Fruit fly (Drosophila melanogaster) whole organism, prepupa: ENCODE measurements around the gene CG6712.

Experiments used
- Blimp-1 ChIP-seq: fragments of 200-800 bp; sonication (Bioruptor generic); optimal IDR thresholded peaks from 3 replicates; lab custom pipeline; 2017; ENCODE audit warnings: missing biosample characterization, missing genetic modification characterization, mild to moderate bottlenecking, moderate library complexity, missing genetic modification reagents
- CG10631 ChIP-seq: fragments of 200-800 bp; sonication (Bioruptor generic); optimal IDR thresholded peaks from 2 replicates; lab custom pipeline; 2016; ENCODE audit warnings: missing biosample characterization, missing genetic modification characterization
- CG11762 ChIP-seq: fragments of 200-800 bp; sonication (Bioruptor generic); optimal IDR thresholded peaks from 3 replicates; lab custom pipeline; 2016; ENCODE audit warnings: missing biosample characterization, missing genetic modification characterization; ENCODE audit not compliant: insufficient read depth
- CG1621 ChIP-seq: fragments of 200-800 bp; sonication (Bioruptor generic); optimal IDR thresholded peaks from 3 replicates; lab custom pipeline; 2018; ENCODE audit warnings: missing biosample characterization, mild to moderate bottlenecking, missing genetic modification characterization
- CG3032 ChIP-seq: fragments of 200-800 bp; optimal IDR thresholded peaks from 2 replicates; lab custom pipeline; 2019; ENCODE audit warnings: missing biosample characterization, mild to moderate bottlenecking, missing genetic modification characterization, moderate library complexity
- CG31627 ChIP-seq: fragments of 200-800 bp; sonication (Bioruptor generic); optimal IDR thresholded peaks from 3 replicates; lab custom pipeline; 2016; ENCODE audit warnings: missing biosample characterization, missing genetic modification characterization
- CG34406 ChIP-seq: fragments of 200-800 bp; sonication (Bioruptor generic); optimal IDR thresholded peaks from 3 replicates; lab custom pipeline; 2016; ENCODE audit warnings: missing biosample characterization, missing genetic modification characterization
- CG3919 ChIP-seq: fragments of 200-800 bp; sonication (Bioruptor generic); optimal IDR thresholded peaks from 3 replicates; lab custom pipeline; 2016; ENCODE audit warnings: missing biosample characterization, missing genetic modification characterization
- CG6792 ChIP-seq: fragments of 200-800 bp; sonication (Bioruptor generic); optimal IDR thresholded peaks from 3 replicates; lab custom pipeline; 2016; ENCODE audit warnings: missing biosample characterization, missing genetic modification characterization
- CG6854 ChIP-seq: fragments of 200-800 bp; sonication (Bioruptor generic); optimal IDR thresholded peaks from 2 replicates; lab custom pipeline; 2017; ENCODE audit warnings: missing biosample characterization, mild to moderate bottlenecking, missing genetic modification characterization
- CG8119 ChIP-seq: fragments of 200-800 bp; sonication (Bioruptor generic); IDR thresholded peaks from 3 replicates; pipeline ENCODE4 v1.3.6; 2022; ENCODE audit warnings: missing biosample characterization, missing genetic modification characterization
- CG8319 ChIP-seq: fragments of 200-800 bp; sonication (Bioruptor generic); optimal IDR thresholded peaks from 3 replicates; lab custom pipeline; 2016; ENCODE audit warnings: missing biosample characterization, missing genetic modification characterization
- CG8632 ChIP-seq: fragments of 200-800 bp; sonication (Bioruptor generic); optimal IDR thresholded peaks from 3 replicates; lab custom pipeline; 2016; ENCODE audit warnings: missing biosample characterization, missing genetic modification characterization
- CG9139 ChIP-seq: fragments of 200-800 bp; sonication (Bioruptor generic); optimal IDR thresholded peaks from 3 replicates; lab custom pipeline; 2017; ENCODE audit warnings: missing biosample characterization, mild to moderate bottlenecking, missing genetic modification characterization
- Eip78C ChIP-seq: fragments of 200-800 bp; sonication (Bioruptor generic); peaks from one replicate; lab custom pipeline; 2016; ENCODE audit warnings: missing biosample characterization, missing genetic modification characterization
- Eip93F ChIP-seq: fragments of 200-800 bp; sonication (Bioruptor generic); optimal IDR thresholded peaks from 2 replicates; lab custom pipeline; 2016; ENCODE audit warnings: missing biosample characterization, mild to moderate bottlenecking, missing genetic modification characterization
- Gug ChIP-seq: fragments of 200-800 bp; sonication (Bioruptor generic); IDR thresholded peaks from 2 replicates; pipeline ENCODE4 v1.3.6; 2022; ENCODE audit warnings: missing biosample characterization, missing genetic modification characterization
- Hr39 ChIP-seq: fragments of 200-800 bp; sonication (Bioruptor generic); optimal IDR thresholded peaks from 2 replicates; lab custom pipeline; 2016; ENCODE audit warnings: missing biosample characterization, missing genetic modification characterization
- Hr4 ChIP-seq: fragments of 200-800 bp; sonication (Bioruptor generic); optimal IDR thresholded peaks from 3 replicates; lab custom pipeline; 2016; ENCODE audit warnings: missing biosample characterization, missing genetic modification characterization
- Lpt ChIP-seq: fragments of 200-800 bp; sonication (Bioruptor generic); optimal IDR thresholded peaks from 3 replicates; lab custom pipeline; 2016; ENCODE audit warnings: missing biosample characterization, missing genetic modification characterization
- Met ChIP-seq: fragments of 200-800 bp; sonication (Bioruptor generic); optimal IDR thresholded peaks from 3 replicates; lab custom pipeline; 2016; ENCODE audit warnings: missing biosample characterization, missing genetic modification characterization
- Smox ChIP-seq: fragments of 200-800 bp; sonication (Bioruptor generic); optimal IDR thresholded peaks from 3 replicates; lab custom pipeline; 2016; ENCODE audit warnings: missing biosample characterization, missing genetic modification characterization
- Sox102F ChIP-seq: fragments of 200-800 bp; sonication (Bioruptor generic); optimal IDR thresholded peaks from 2 replicates; lab custom pipeline; 2016; ENCODE audit warnings: missing biosample characterization, mild to moderate bottlenecking, missing genetic modification characterization
- Sox14 ChIP-seq: fragments of 200-800 bp; sonication (Bioruptor generic); optimal IDR thresholded peaks from 3 replicates; lab custom pipeline; 2016; ENCODE audit warnings: missing biosample characterization, missing genetic modification characterization
- acj6 ChIP-seq: fragments of 200-800 bp; sonication (Bioruptor generic); optimal IDR thresholded peaks from 3 replicates; lab custom pipeline; 2016; ENCODE audit warnings: missing biosample characterization, missing genetic modification characterization
- dsx ChIP-seq: fragments of 200-800 bp; optimal IDR thresholded peaks from 3 replicates; lab custom pipeline; 2019; ENCODE audit warnings: missing biosample characterization, mild to moderate bottlenecking, missing genetic modification characterization, moderate library complexity; ENCODE audit not compliant: poor library complexity, severe bottlenecking
- eg ChIP-seq: fragments of 200-800 bp; sonication (Bioruptor generic); IDR thresholded peaks from 3 replicates; pipeline ENCODE4 v1.3.6; 2022; ENCODE audit warnings: missing biosample characterization, missing genetic modification characterization
- esn ChIP-seq: fragments of 200-800 bp; sonication (Bioruptor generic); optimal IDR thresholded peaks from 2 replicates; lab custom pipeline; 2016; ENCODE audit warnings: missing biosample characterization, mild to moderate bottlenecking, missing genetic modification characterization, moderate library complexity
- lz ChIP-seq: fragments of 200-800 bp; sonication (Bioruptor generic); optimal IDR thresholded peaks from 3 replicates; lab custom pipeline; 2016; ENCODE audit warnings: missing biosample characterization, missing genetic modification characterization
- salr ChIP-seq, 2 experiments: fragments of 200-800 bp; sonication (Bioruptor generic); optimal IDR thresholded peaks; 3 replicates each; lab custom pipeline; 2016 to 2018; ENCODE audit warnings: missing biosample characterization in 2 of 2, missing genetic modification characterization in 2 of 2, mild to moderate bottlenecking in 1 of 2
- spab ChIP-seq: fragments of 200-800 bp; sonication (Bioruptor generic); optimal IDR thresholded peaks from 2 replicates; lab custom pipeline; 2017; ENCODE audit warnings: missing biosample characterization, mild to moderate bottlenecking, missing genetic modification characterization, missing genetic modification reagents
- svp ChIP-seq: fragments of 200-800 bp; sonication (Bioruptor generic); peaks from one replicate; lab custom pipeline; 2016; ENCODE audit warnings: missing biosample characterization, missing genetic modification characterization
- topi ChIP-seq: fragments of 200-800 bp; sonication (Bioruptor generic); optimal IDR thresholded peaks from 3 replicates; lab custom pipeline; 2016; ENCODE audit warnings: missing biosample characterization, missing genetic modification characterization
- vri ChIP-seq: fragments of 200-800 bp; sonication (Bioruptor generic); optimal IDR thresholded peaks from 3 replicates; lab custom pipeline; 2016; ENCODE audit warnings: missing biosample characterization, mild to moderate bottlenecking, missing genetic modification characterization

The CG6712 gene

DNA sequence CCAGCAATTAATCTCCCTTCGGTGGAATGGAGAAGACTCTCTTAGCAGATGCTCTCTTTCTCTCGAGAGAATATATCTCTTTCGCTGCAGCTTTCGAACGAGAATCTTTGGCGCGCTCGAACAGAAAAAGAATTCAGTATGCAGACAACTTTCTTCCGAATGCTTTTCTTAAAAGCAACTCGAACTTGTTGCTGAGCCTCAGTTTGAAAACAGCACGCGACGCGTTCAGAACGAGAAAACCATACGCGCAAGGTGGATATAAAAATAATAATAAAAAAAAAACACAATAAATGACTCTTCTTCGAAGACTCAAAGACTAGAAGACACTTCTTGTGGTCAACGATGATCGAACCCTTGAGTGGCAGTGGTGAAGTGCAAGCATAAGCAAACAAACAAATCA is 17.8 kb upstream of the CG6712 start, which contains the start of gene CG17211:
CG17211 (plus strand) TSS at position 202 of the 400 bp plus-strand sequence.
- no peak for TF ChIP-seq Lpt
- no peak for TF ChIP-seq CG11762
- no peak for TF ChIP-seq CG6792 (GFP tag; lab: Kevin White, UChicago)
- TF ChIP-seq acj6 (GFP tag; lab: Kevin White, UChicago): no peak
- TF ChIP-seq CG3919 (GFP tag; lab: Kevin White, UChicago): no peak
- no peak for TF ChIP-seq spab
- no peak for TF ChIP-seq topi
- no peak for TF ChIP-seq CG9139 (GFP tag; lab: Kevin White, UChicago)
- TF ChIP-seq lz (GFP tag; lab: Kevin White, UChicago): no peak

DNA sequence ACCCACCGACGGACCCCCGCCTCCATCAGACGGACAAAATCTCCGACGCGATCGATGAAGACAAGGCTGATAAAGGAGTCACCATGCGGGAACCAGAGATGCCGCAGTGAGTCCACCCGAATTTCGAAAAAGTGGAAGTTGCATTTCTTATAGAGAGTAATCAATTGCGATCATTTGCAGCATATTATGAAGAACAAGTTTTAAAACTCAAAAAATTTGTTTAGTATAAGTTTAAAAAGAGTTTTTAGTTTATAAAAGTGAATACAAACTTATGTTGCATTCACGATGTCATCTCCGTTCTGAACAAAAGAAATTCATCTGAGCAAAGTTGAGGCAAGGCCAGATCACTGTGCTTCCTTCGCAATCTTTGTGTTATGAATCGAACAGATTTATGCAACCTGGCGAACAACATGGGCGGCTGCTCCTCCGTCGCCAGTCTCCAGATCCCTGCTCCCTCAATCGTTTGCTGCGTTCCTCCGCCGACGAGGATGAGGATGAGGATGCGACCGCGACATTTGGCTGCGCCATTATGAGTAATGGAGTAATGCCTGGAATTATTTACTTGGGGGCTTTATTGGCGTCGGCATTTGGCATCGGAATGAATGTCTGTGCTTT is 16.7 kb upstream of the CG6712 start:
- peak; percentile 44 for TF ChIP-seq vri (GFP tag; lab: Kevin White, UChicago)
- TF ChIP-seq Met (GFP tag; lab: Kevin White, UChicago): peak; percentile 18
- peak in 1 of 2 experiments; percentile 47 for TF ChIP-seq salr (GFP tag; optimal IDR thresholded peaks at IDR 0.05; lab: Kevin White, UChicago)
- TF ChIP-seq svp: peak; percentile 71
- no peak for TF ChIP-seq Smox (GFP tag; lab: Kevin White, UChicago)
- peak; percentile 43 for TF ChIP-seq Sox102F
- TF ChIP-seq esn: peak; percentile 39
- TF ChIP-seq Sox14 (GFP tag; lab: Kevin White, UChicago): peak; percentile 1
- no peak for TF ChIP-seq Hr4
- TF ChIP-seq Eip78C (GFP tag; lab: Kevin White, UChicago): peak; percentile 55
- TF ChIP-seq Lpt: no peak
- TF ChIP-seq Gug (GFP tag; lab: Robert Waterston, UW): no peak
- TF ChIP-seq acj6 (GFP tag; lab: Kevin White, UChicago): no peak
- TF ChIP-seq CG8119 (GFP tag; lab: Robert Waterston, UW): no peak
- TF ChIP-seq CG3032 (tag; lab: Kevin White, UChicago): peak; percentile 19

dm6 chr2L:12110810-12111209 is 14.5 kb upstream of the CG6712 start, which contains the start of gene Phae2:
Phae2 (plus strand) TSS chr2L:12111110.
- TF ChIP-seq Eip78C (GFP tag; lab: Kevin White, UChicago) (peak; percentile 32), CG8319 (no peak)
- TF ChIP-seq, all 60 proteins: peak for 1

dm6 chr2L:12108779-12109564 is 12.7 kb upstream of the CG6712 start, which contains the start of the genes Rab6 and Phae1:
Rab6 (minus strand) TSS chr2L:12109116.
Phae1 (plus strand) TSS chr2L:12109417.
- TF ChIP-seq CG3032 (tag; lab: Kevin White, UChicago) (peak; percentile 6), Blimp-1 (GFP tag; lab: Kevin White, UChicago) (no peak), Hr4 (no peak), Hr39 (no peak), CG34406 (GFP tag; lab: Kevin White, UChicago) (no peak), topi (no peak), Smox (GFP tag; lab: Kevin White, UChicago) (no peak), Lpt (no peak), CG10631 (no peak), Eip93F (GFP tag; lab: Kevin White, UChicago) (no peak), svp (peak; percentile 77), dsx (GFP tag; lab: Kevin White, UChicago) (no peak), eg (GFP tag; lab: Robert Waterston, UW) (no peak), CG6854 (peak; percentile 68), CG31627 (GFP tag; lab: Kevin White, UChicago) (no peak), CG8632 (GFP tag; lab: Kevin White, UChicago) (no peak), CG6792 (GFP tag; lab: Kevin White, UChicago) (no peak), Eip78C (GFP tag; lab: Kevin White, UChicago) (peak; percentile 15), CG1621 (tag; lab: Kevin White, UChicago) (peak; percentile 73)
